Fruit fly (Drosophila melanogaster) whole organism, pupa: ENCODE measurements around the gene Dus4.

Experiments used
- CG10348 ChIP-seq: fragments of 200-800 bp; sonication (Bioruptor generic); IDR thresholded peaks from 2 replicates; pipeline ENCODE4 v1.3.6; 2022; ENCODE audit warnings: missing biosample characterization, missing genetic modification characterization
- CG12605 ChIP-seq: fragments of 200-800 bp; sonication (Bioruptor generic); IDR thresholded peaks from 2 replicates; pipeline ENCODE4 v1.3.6; 2022; ENCODE audit warnings: missing biosample characterization, missing genetic modification characterization
- CG13204 ChIP-seq: fragments of 200-800 bp; sonication (Bioruptor generic); optimal IDR thresholded peaks from 2 replicates; lab custom pipeline; 2018; ENCODE audit warnings: missing biosample characterization, mild to moderate bottlenecking, missing genetic modification characterization, moderate library complexity
- CG14655 ChIP-seq: fragments of 200-800 bp; sonication (Bioruptor generic); optimal IDR thresholded peaks from 3 replicates; lab custom pipeline; 2017; ENCODE audit warnings: mild to moderate bottlenecking, missing biosample characterization, missing genetic modification reagents, missing genetic modification characterization
- CG15710 ChIP-seq: fragments of 200-800 bp; sonication (Bioruptor generic); optimal IDR thresholded peaks from 2 replicates; lab custom pipeline; 2018; ENCODE audit warnings: missing biosample characterization, mild to moderate bottlenecking, missing genetic modification characterization, moderate library complexity
- CG17806 ChIP-seq: fragments of 200-800 bp; sonication (Bioruptor generic); optimal IDR thresholded peaks from 2 replicates; lab custom pipeline; 2018; ENCODE audit warnings: missing biosample characterization, mild to moderate bottlenecking, missing genetic modification characterization, moderate library complexity
- CG32121 ChIP-seq: fragments of 200-800 bp; sonication (Bioruptor generic); IDR thresholded peaks from 2 replicates; pipeline ENCODE4 v1.3.6; 2022; ENCODE audit warnings: missing biosample characterization, missing genetic modification characterization
- CG34367 ChIP-seq: fragments of 200-800 bp; sonication (Bioruptor generic); optimal IDR thresholded peaks from 2 replicates; lab custom pipeline; 2018; ENCODE audit warnings: missing biosample characterization, mild to moderate bottlenecking, missing genetic modification characterization
- CG4496 ChIP-seq: fragments of 200-800 bp; sonication (Bioruptor generic); IDR thresholded peaks from 3 replicates; pipeline ENCODE4 v1.3.6; 2022; ENCODE audit warnings: missing biosample characterization, missing genetic modification characterization
- CG8159 ChIP-seq: fragments of 200-800 bp; sonication (Bioruptor generic); optimal IDR thresholded peaks from 3 replicates; lab custom pipeline; 2018; ENCODE audit warnings: missing biosample characterization, mild to moderate bottlenecking, missing genetic modification characterization, moderate library complexity
- CG8301 ChIP-seq: fragments of 200-800 bp; sonication (Bioruptor generic); optimal IDR thresholded peaks from 2 replicates; lab custom pipeline; 2018; ENCODE audit warnings: missing biosample characterization, mild to moderate bottlenecking, missing genetic modification characterization
- CG9948 ChIP-seq: fragments of 200-800 bp; sonication (Bioruptor generic); optimal IDR thresholded peaks from 2 replicates; lab custom pipeline; 2018; ENCODE audit warnings: missing biosample characterization, mild to moderate bottlenecking, missing genetic modification characterization, moderate library complexity
- D1 ChIP-seq: fragments of 200-800 bp; sonication (Bioruptor generic); optimal IDR thresholded peaks from 2 replicates; lab custom pipeline; 2018; ENCODE audit warnings: missing biosample characterization, mild to moderate bottlenecking, missing genetic modification characterization, moderate library complexity
- EcR ChIP-seq: fragments of 200-800 bp; sonication (Bioruptor generic); optimal IDR thresholded peaks from 3 replicates; lab custom pipeline; 2019; ENCODE audit warnings: missing biosample characterization, missing genetic modification characterization, mild to moderate bottlenecking, moderate library complexity, missing genetic modification reagents
- Ets98B ChIP-seq: fragments of 200-800 bp; sonication (Bioruptor generic); IDR thresholded peaks from 2 replicates; pipeline ENCODE4 v1.3.6; 2022; ENCODE audit warnings: missing biosample characterization, missing genetic modification characterization
- Pif1A ChIP-seq: fragments of 200-800 bp; sonication (Bioruptor generic); optimal IDR thresholded peaks from 3 replicates; lab custom pipeline; 2016; ENCODE audit warnings: missing biosample characterization, missing genetic modification characterization
- Pif1B ChIP-seq: fragments of 200-800 bp; sonication (Bioruptor generic); optimal IDR thresholded peaks from 3 replicates; lab custom pipeline; 2016; ENCODE audit warnings: missing biosample characterization, missing genetic modification characterization
- Snoo ChIP-seq: fragments of 200-800 bp; sonication (Bioruptor generic); optimal IDR thresholded peaks from 3 replicates; lab custom pipeline; 2017; ENCODE audit warnings: missing biosample characterization, mild to moderate bottlenecking, missing genetic modification characterization, inconsistent platforms
- fd96Ca ChIP-seq: fragments of 200-800 bp; sonication (Bioruptor generic); IDR thresholded peaks from 3 replicates; pipeline ENCODE4 v1.3.6; 2022; ENCODE audit warnings: missing biosample characterization, missing genetic modification characterization
- gl ChIP-seq: fragments of 200-800 bp; sonication (Bioruptor generic); optimal IDR thresholded peaks from 2 replicates; lab custom pipeline; 2018; ENCODE audit warnings: missing biosample characterization, mild to moderate bottlenecking, missing genetic modification characterization
- rn ChIP-seq: fragments of 200-800 bp; sonication (Bioruptor generic); IDR thresholded peaks from 2 replicates; pipeline ENCODE4 v1.3.6; 2022; ENCODE audit warnings: missing biosample characterization, missing genetic modification characterization

Dus4 gene

dm6 chr2L:19063090-19063692 lies at the start of gene Dus4:
Gene Dus4, plus strand, starts transcription at chr2L:19063295.
- TF ChIP-seq CG13204 (GFP tag; lab: Kevin White, UChicago) (no peak), Pif1B (no peak), CG8159 (tag; lab: Kevin White, UChicago) (no peak), Snoo (tag; lab: Kevin White, UChicago) (no peak), CG10348 (no peak), CG14655 (GFP tag; lab: Kevin White, UChicago) (no peak), CG8301 (tag; lab: Kevin White, UChicago) (no peak), D1 (tag; lab: Kevin White, UChicago) (no peak), Pif1A (no peak), CG32121 (GFP tag; lab: Robert Waterston, UW) (no peak), gl (tag; lab: Kevin White, UChicago) (no peak), EcR (no peak), Ets98B (no peak), CG12605 (GFP tag; lab: Robert Waterston, UW) (no peak), CG34367 (no peak)
- TF ChIP-seq, all 21 proteins: peak for 0

DNA sequence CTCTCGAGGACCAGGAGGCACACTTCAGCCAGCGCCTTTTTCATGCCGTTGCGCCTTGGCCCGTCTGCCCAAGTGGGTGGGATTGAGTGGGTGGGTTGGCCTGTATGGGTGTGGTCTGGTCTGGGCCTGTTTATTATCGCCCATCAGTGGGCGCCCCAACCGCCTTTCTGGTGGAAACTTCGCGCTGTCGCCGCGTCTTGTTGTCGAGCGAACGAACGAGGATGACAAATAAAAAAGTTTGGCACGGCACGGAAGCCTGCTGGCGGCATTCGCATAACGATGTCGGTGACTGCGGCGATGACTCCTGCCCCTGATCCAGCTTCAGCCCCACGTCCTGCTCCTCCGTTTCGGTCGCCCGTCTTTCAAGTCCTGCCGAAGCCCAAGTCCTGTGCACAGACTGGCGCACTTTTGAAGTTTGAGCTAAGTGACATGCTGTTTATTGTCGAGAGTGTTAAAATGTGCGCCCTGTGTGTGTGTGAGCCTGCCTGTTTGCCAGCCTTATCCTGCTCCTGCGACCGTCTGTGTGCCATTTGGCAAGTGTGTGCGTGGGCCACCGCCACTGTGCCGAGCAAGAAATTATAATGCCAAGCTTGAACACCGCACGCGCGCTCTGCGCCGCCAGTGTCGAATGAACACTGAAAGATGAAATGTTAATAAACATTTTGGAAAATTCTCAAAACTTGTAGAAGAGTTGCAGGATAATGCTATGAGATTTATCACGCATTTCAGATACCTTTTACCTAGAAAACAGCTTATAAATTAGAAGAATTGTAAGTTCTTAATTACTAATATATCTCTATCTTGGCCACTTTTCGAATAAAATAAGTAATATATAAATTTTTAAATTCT lies 48.8 kb upstream of the Dus4 start:
- TF ChIP-seq CG15710 (tag; lab: Kevin White, UChicago) (peak; percentile 67), D1 (tag; lab: Kevin White, UChicago) (no peak), CG13204 (GFP tag; lab: Kevin White, UChicago) (no peak), rn (no peak), Pif1A (peak; percentile 10), CG9948 (tag; lab: Kevin White, UChicago) (peak; percentile 55), CG8301 (tag; lab: Kevin White, UChicago) (peak; percentile 35), CG8159 (tag; lab: Kevin White, UChicago) (peak; percentile 76), fd96Ca (GFP tag; lab: Robert Waterston, UW) (no peak), Snoo (tag; lab: Kevin White, UChicago) (peak; percentile 24), Pif1B (peak; percentile 4), CG17806 (peak; percentile 57), CG12605 (GFP tag; lab: Robert Waterston, UW) (no peak), CG32121 (GFP tag; lab: Robert Waterston, UW) (no peak), gl (tag; lab: Kevin White, UChicago) (no peak), CG14655 (GFP tag; lab: Kevin White, UChicago) (peak; percentile 58), CG34367 (peak; percentile 39), CG10348 (no peak), EcR (no peak), Ets98B (no peak), CG4496 (GFP tag; lab: Robert Waterston, UW) (peak; percentile 40; the same call in 1 of the 3 replicates)
- TF ChIP-seq, all 21 proteins: peak for 11

DNA sequence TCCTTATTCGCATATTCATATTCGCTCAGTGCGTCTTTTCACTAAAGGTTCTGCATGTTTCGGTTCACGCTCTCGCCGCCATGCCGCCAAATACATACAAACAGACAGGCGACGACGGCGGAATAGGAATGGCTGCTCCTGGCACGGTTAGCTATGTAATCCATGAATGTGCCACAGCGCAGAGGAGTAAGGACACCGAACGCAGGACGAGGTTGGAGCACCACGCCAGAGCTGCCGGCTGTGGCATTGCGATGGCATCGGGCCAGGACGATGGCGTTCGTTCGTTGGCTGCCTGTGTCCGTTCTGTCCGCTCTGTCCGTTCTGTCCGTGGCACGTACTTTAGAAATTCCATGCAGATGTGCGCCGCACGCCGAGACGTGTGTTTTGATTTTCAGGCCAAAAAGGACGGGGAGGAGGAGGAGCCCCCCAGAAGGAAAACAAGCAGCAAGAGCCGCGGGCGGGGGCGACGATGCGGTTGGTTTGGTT lies 48.2 kb upstream of the Dus4 start:
- TF ChIP-seq gl (tag; lab: Kevin White, UChicago) (no peak), CG10348 (no peak), Pif1A (no peak), CG4496 (GFP tag; lab: Robert Waterston, UW) (no peak), CG14655 (GFP tag; lab: Kevin White, UChicago) (no peak), D1 (tag; lab: Kevin White, UChicago) (no peak), rn (no peak), CG32121 (GFP tag; lab: Robert Waterston, UW) (no peak), CG17806 (no peak), CG8301 (tag; lab: Kevin White, UChicago) (no peak), CG8159 (tag; lab: Kevin White, UChicago) (no peak)

DNA sequence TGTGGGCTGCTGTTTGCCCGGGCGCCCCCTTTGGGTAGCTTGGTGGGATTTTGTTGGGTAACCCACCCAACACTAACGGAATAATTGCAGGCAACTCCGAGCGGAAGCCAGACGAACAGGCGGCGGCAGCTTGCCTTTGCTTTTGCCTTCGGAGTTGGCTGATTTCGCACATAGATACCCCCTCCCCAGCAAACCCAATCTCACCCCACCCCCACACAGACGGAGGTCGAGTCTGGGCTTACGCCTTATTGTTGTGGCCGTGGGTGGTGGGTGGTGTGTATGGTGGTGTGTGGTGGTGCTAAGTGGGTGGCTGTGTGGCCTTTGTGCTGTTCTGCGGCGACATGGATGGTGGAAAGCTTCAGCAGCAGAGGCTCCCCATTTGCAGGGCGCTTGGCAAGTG lies 47.5 kb upstream of the Dus4 start:
- TF ChIP-seq gl (tag; lab: Kevin White, UChicago) (no peak), CG13204 (GFP tag; lab: Kevin White, UChicago) (peak; percentile 50), CG15710 (tag; lab: Kevin White, UChicago) (no peak)

dm6 chr2L:19017060-19017459 lies 46.0 kb upstream of the Dus4 start:
- TF ChIP-seq CG9948 (tag; lab: Kevin White, UChicago) (no peak), rn (no peak)

dm6 chr2L:19018266-19018665 lies 44.8 kb upstream of the Dus4 start:
- no peak for TF ChIP-seq CG9948 (tag; lab: Kevin White, UChicago)
- TF ChIP-seq rn: no peak
- peak; percentile 16 for TF ChIP-seq CG13204 (GFP tag; lab: Kevin White, UChicago)
- TF ChIP-seq Pif1A: no peak
- no peak for TF ChIP-seq fd96Ca (GFP tag; lab: Robert Waterston, UW)
- TF ChIP-seq CG10348: no peak
